Fruit fly (Drosophila melanogaster) ovary, adult (tissue): ENCODE measurements around the gene CG18788.
"Not testable (repeated sequence)": the region's sequence is repeated elsewhere in the genome, so short reads cannot be mapped to it uniquely, and the experiment has no call there.

Experiments used
- CG17801 ChIP-seq: fragments of 200-800 bp; optimal IDR thresholded peaks from 2 replicates; lab custom pipeline; 2019; ENCODE audit warnings: missing biosample characterization, mild to moderate bottlenecking, missing genetic modification characterization, moderate library complexity; ENCODE audit not compliant: partially characterized antibody

Gene CG18788

dm6 chr2L:12033890-12034289 lies at the start of gene CG18788:
TSS of gene CG18788 (plus strand) at chr2L:12034190.
- TF ChIP-seq CG17801: no peak

dm6 chr2L:11987945-11988344 lies 46.0 kb upstream of the CG18788 start, which contains the start of the genes CG6686 and CG34163:
TSS of gene CG6686 (minus strand) at chr2L:11988039.
TSS of gene CG34163 (plus strand) at chr2L:11988270.
- TF ChIP-seq CG17801: peak; percentile 2

dm6 chr2L:11989210-11989609 lies 44.8 kb upstream of the CG18788 start:
- no peak for TF ChIP-seq CG17801

- no peak for TF ChIP-seq CG17801
These were observed 44.3 kb upstream of the CG18788 start, which contains the start of the genes zuc and dgt2 for dm6 chr2L:11989729-11990128. TSS of gene zuc (minus strand) at chr2L:11989882. TSS of gene dgt2 (plus strand) at chr2L:11989936.

- no peak for TF ChIP-seq CG17801
These were observed 43.4 kb upstream of the CG18788 start, which contains the start of gene escl for dm6 chr2L:11990458-11991065. TSS of gene escl (plus strand) at chr2L:11990927.

- not testable (repeated sequence) for TF ChIP-seq CG17801
These were observed 41.4 kb upstream of the CG18788 start, which contains the start of gene Ada1-2 for dm6 chr2L:11992602-11993001. TSS of gene Ada1-2 (plus strand) at chr2L:11992902.

dm6 chr2L:11995332-11995790 lies 38.6 kb upstream of the CG18788 start, which contains the start of the genes CG18789 and Qtzl:
TSS of gene CG18789 (minus strand) at chr2L:11995432.
TSS of gene Qtzl (plus strand) at chr2L:11995740.
- TF ChIP-seq CG17801: not testable (repeated sequence)

- TF ChIP-seq CG17801: not testable (repeated sequence)
These were observed 37.5 kb upstream of the CG18788 start, which contains the start of gene Ada1-1 for dm6 chr2L:11996509-11996908. TSS of gene Ada1-1 (plus strand) at chr2L:11996809.

dm6 chr2L:11999240-11999704 lies 34.7 kb upstream of the CG18788 start, which contains the start of the genes CG18787 and Nfs1:
TSS of gene CG18787 (minus strand) at chr2L:11999340.
TSS of gene Nfs1 (plus strand) at chr2L:11999654.
- not testable (repeated sequence) for TF ChIP-seq CG17801

- no peak for TF ChIP-seq CG17801
These were observed 32.9 kb upstream of the CG18788 start for dm6 chr2L:12001132-12001531.

dm6 chr2L:12002051-12002450 lies 31.9 kb upstream of the CG18788 start, which contains the start of gene Hacd1:
TSS of gene Hacd1 (minus strand) at chr2L:12002266.
- TF ChIP-seq CG17801: peak; percentile 44

dm6 chr2L:12002922-12003791 lies 30.8 kb upstream of the CG18788 start:
- no peak for TF ChIP-seq CG17801

- peak; percentile 22 for TF ChIP-seq CG17801
These were observed 30.2 kb upstream of the CG18788 start for dm6 chr2L:12003792-12004210.

- TF ChIP-seq CG17801: no peak
These were observed 29.6 kb upstream of the CG18788 start for dm6 chr2L:12004211-12004979.
